Worm (Caenorhabditis elegans) whole organism, late embryonic: ENCODE data around the gene prp-6.

Experiments used
- F13H6.1 ChIP-seq: sonication (generic microtip); optimal IDR thresholded peaks from 2 replicates; lab custom pipeline; 2016; ENCODE audit warnings: missing genetic modification characterization, missing compliant biosample characterization
- K02D7.2 ChIP-seq: sonication (generic microtip); optimal IDR thresholded peaks from 2 replicates; lab custom pipeline; 2017; ENCODE audit warnings: mild to moderate bottlenecking, missing genetic modification characterization, missing compliant biosample characterization
- ama-1 ChIP-seq: fragments of 150-350 bp; optimal IDR thresholded peaks from 2 replicates; lab custom pipeline; 2014
- ceh-6 ChIP-seq: fragments of 200-800 bp; sonication (Bioruptor generic); optimal IDR thresholded peaks from 2 replicates; lab custom pipeline; 2018; ENCODE audit warnings: mild to moderate bottlenecking, missing genetic modification characterization, missing compliant biosample characterization
- ceh-9 ChIP-seq: sonication (generic microtip); optimal IDR thresholded peaks from 2 replicates; lab custom pipeline; 2016; ENCODE audit warnings: mild to moderate bottlenecking, missing genetic modification characterization, inconsistent platforms, missing compliant biosample characterization
- dve-1 ChIP-seq: sonication (generic microtip); optimal IDR thresholded peaks from 2 replicates; lab custom pipeline; 2017; ENCODE audit warnings: antibody characterized with exemption, mild to moderate bottlenecking, missing genetic modification characterization, missing compliant biosample characterization
- fax-1 ChIP-seq: sonication (generic microtip); optimal IDR thresholded peaks from 2 replicates; lab custom pipeline; 2016; ENCODE audit warnings: missing genotype, missing genetic modification characterization, missing compliant biosample characterization
- lin-11 ChIP-seq: fragments of 200-800 bp; sonication (Bioruptor generic); optimal IDR thresholded peaks from 2 replicates; lab custom pipeline; 2018; ENCODE audit warnings: mild to moderate bottlenecking, missing genetic modification characterization, missing compliant biosample characterization
- npax-4 ChIP-seq: sonication (generic microtip); optimal IDR thresholded peaks from 2 replicates; lab custom pipeline; 2016; ENCODE audit warnings: missing genetic modification characterization, missing compliant biosample characterization
- pag-3 ChIP-seq: sonication (generic microtip); optimal IDR thresholded peaks from 2 replicates; lab custom pipeline; 2016; ENCODE audit warnings: missing compliant biosample characterization, missing genetic modification characterization, borderline replicate concordance
- pha-4 ChIP-seq: fragments of 150-350 bp; optimal IDR thresholded peaks from 2 replicates; lab custom pipeline; 2018; ENCODE audit warnings: missing biosample characterization, missing genetic modification reagents, missing genetic modification characterization
- syd-9 ChIP-seq: sonication (generic microtip); optimal IDR thresholded peaks from 2 replicates; lab custom pipeline; 2016; ENCODE audit warnings: mild to moderate bottlenecking, missing genetic modification characterization, moderate library complexity, missing compliant biosample characterization
- tbx-2 ChIP-seq: sonication (generic microtip); optimal IDR thresholded peaks from 2 replicates; lab custom pipeline; 2016; ENCODE audit warnings: missing genetic modification characterization, missing compliant biosample characterization
- unc-86 ChIP-seq: sonication (generic microtip); optimal IDR thresholded peaks from 2 replicates; lab custom pipeline; 2016; ENCODE audit warnings: missing genetic modification characterization, missing compliant biosample characterization

DNA sequence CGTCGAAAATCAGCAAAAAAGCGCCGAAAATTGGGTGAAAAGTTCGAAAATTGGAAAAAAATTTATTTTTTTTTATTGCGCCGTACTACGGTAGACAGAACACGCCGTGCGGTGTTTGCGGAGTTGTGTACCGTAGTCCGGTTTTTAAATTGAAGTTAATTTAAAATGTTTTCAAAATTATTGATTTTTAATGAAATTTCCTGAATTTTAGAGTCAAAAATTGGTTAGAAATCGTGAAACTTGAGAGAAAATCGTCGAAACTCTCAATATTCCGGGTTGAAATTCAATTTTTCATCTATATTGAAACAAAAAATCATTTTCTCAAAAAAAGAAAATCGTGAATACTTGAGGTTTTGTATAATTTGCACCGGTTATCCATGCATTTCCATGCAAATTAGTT is 59.6 kb downstream of the prp-6 start, which contains the start of gene nova-1:
- TF ChIP-seq pag-3 (tag; lab: Kevin White, UChicago) (no peak), tbx-2 (tag; lab: Kevin White, UChicago) (no peak), pha-4 (tag; lab: Kevin White, UChicago) (no peak), lin-11 (tag; lab: Kevin White, UChicago) (no peak), K02D7.2 (tag; lab: Kevin White, UChicago) (no peak), npax-4 (tag; lab: Kevin White, UChicago) (no peak), unc-86 (tag; lab: Kevin White, UChicago) (no peak), ama-1 (lab: Kevin White, UChicago) (no peak), fax-1 (tag; lab: Kevin White, UChicago) (no peak), ceh-6 (GFP tag; lab: Kevin White, UChicago) (no peak), F13H6.1 (tag; lab: Kevin White, UChicago) (no peak), syd-9 (tag; lab: Kevin White, UChicago) (no peak), ceh-9 (tag; lab: Kevin White, UChicago) (no peak), dve-1 (tag; lab: Kevin White, UChicago) (no peak)
